Worm (Caenorhabditis elegans): ENCODE data around the gene sra-28.

Gene sra-28

DNA sequence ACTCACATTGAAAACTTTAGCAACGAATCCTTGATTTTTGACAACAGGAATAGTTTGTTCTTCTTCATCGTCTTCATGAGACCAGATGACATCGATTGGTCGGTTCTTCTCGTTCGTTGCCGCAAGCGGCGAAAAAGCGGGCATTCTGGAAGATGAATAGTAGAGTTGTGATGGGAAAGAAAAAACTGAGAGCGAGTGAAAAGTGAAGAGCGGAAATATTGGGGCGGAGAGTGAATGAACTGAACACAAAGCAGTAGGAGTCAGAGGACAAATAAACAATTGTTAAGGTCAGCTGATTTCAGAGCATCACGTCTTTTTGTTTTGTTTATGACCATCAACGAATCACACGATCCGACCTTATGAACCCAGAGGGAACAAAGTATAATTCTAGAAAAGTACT is 12.3 kb downstream of the sra-28 start, which contains the start of gene F18C5.10:
Gene F18C5.10, minus strand, starts transcription at position 145 of the 400 bp plus-strand sequence.
- TF ChIP-seq scrt-1 (GFP tag; IDR thresholded peaks at IDR 0.05) (no peak), B0310.2 (tag; optimal IDR thresholded peaks at IDR 0.05) (no peak)

DNA sequence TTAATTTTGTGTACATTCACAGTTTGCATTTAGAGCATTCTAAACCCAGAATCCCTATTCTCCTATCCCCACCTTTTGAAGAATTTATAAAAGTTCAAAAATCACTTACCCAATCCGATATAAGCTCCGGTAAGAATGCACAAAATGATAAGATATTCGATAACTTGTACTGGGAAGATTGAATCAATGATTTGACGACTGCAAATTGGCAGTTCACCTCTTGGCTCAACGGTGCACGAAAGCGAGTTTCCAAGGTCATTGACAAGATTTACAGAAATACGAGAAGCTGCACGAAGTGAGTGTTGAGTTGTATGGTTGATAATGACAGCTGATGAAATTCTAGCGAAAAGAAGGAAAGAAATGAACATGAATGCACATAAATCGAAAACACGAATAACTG is 13.3 kb downstream of the sra-28 start:
- TF ChIP-seq ama-1 (optimal IDR thresholded peaks at IDR 0.05), result no peak
- no peak for TF ChIP-seq tbx-11 (GFP tag; IDR thresholded peaks at IDR 0.05)
- TF ChIP-seq flt-1 (GFP tag; IDR thresholded peaks at IDR 0.05), result no peak
- TF ChIP-seq aly-1 (tag; optimal IDR thresholded peaks at IDR 0.05), result no peak
- TF ChIP-seq sea-1 (GFP tag; conservative IDR thresholded peaks at IDR 0.05), result no peak
- TF ChIP-seq ets-7 (tag; optimal IDR thresholded peaks at IDR 0.05), result no peak
- no peak for TF ChIP-seq scrt-1 (GFP tag; IDR thresholded peaks at IDR 0.05)
- no peak for TF ChIP-seq ceh-36 (tag; optimal IDR thresholded peaks at IDR 0.05)
- no peak for TF ChIP-seq B0310.2 (tag; optimal IDR thresholded peaks at IDR 0.05)
- TF ChIP-seq ceh-13 (GFP tag; optimal IDR thresholded peaks at IDR 0.05), result no peak
- no peak for TF ChIP-seq pes-1 (GFP tag; IDR thresholded peaks at IDR 0.05)
- TF ChIP-seq tbx-37 (GFP tag; conservative IDR thresholded peaks at IDR 0.05), result no peak
- TF ChIP-seq tra-4 (tag; optimal IDR thresholded peaks at IDR 0.05), result no peak
- no peak for TF ChIP-seq hmg-4 (GFP tag; optimal IDR thresholded peaks at IDR 0.05)
- no peak for TF ChIP-seq F13C5.2 (tag; optimal IDR thresholded peaks at IDR 0.05)

ce11 chrII:6558887-6559286 is 14.7 kb downstream of the sra-28 start:
- no peak for TF ChIP-seq hmbx-1 (tag; optimal IDR thresholded peaks at IDR 0.05)
- TF ChIP-seq tra-4 (tag; optimal IDR thresholded peaks at IDR 0.05), result no peak
- no peak for TF ChIP-seq ets-7 (tag; optimal IDR thresholded peaks at IDR 0.05)
- no peak for TF ChIP-seq pes-1 (GFP tag; IDR thresholded peaks at IDR 0.05)
- no peak for TF ChIP-seq F13C5.2 (tag; optimal IDR thresholded peaks at IDR 0.05)
- no peak for TF ChIP-seq aly-1 (tag; optimal IDR thresholded peaks at IDR 0.05)
- TF ChIP-seq B0310.2 (tag; optimal IDR thresholded peaks at IDR 0.05), result no peak
- no peak for TF ChIP-seq flt-1 (GFP tag; IDR thresholded peaks at IDR 0.05)
- no peak for TF ChIP-seq hnd-1 (tag; optimal IDR thresholded peaks at IDR 0.05)
- TF ChIP-seq tbx-37 (GFP tag; conservative IDR thresholded peaks at IDR 0.05), result no peak
- no peak for TF ChIP-seq ceh-13 (GFP tag; optimal IDR thresholded peaks at IDR 0.05)
- TF ChIP-seq scrt-1 (GFP tag; IDR thresholded peaks at IDR 0.05), result no peak
- TF ChIP-seq hmg-4 (GFP tag; optimal IDR thresholded peaks at IDR 0.05), result no peak

DNA sequence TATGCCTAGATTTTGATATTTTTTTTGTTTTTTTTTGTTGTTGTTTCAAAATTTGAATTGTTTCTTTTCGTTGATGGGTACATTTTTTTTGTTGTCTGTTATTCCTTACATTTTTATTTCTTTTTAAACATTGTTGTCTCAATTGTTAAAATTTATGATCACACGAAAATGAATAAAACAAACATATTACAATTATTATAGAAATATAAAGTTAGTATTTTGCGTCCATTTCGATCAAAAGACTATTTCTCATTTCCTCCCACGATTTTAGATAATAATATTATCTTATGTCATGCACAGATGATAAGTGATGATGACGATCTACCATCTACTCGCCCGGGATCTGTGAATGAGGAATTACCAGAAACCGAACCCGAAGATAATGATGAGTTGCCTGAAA is 18.9 kb downstream of the sra-28 start, which contains the start of gene wrn-1:
Gene wrn-1, plus strand, starts transcription at position 301 of the 400 bp plus-strand sequence.
- TF ChIP-seq ama-1 (optimal IDR thresholded peaks at IDR 0.05), result no peak
- no peak for TF ChIP-seq tra-4 (tag; optimal IDR thresholded peaks at IDR 0.05)
- TF ChIP-seq tbx-37 (GFP tag; conservative IDR thresholded peaks at IDR 0.05), result no peak
- no peak for TF ChIP-seq ets-7 (tag; optimal IDR thresholded peaks at IDR 0.05)
- TF ChIP-seq tbx-11 (GFP tag; IDR thresholded peaks at IDR 0.05), result no peak
- no peak for TF ChIP-seq pes-1 (GFP tag; IDR thresholded peaks at IDR 0.05)
- TF ChIP-seq F13C5.2 (tag; optimal IDR thresholded peaks at IDR 0.05), result no peak
- no peak for TF ChIP-seq scrt-1 (GFP tag; IDR thresholded peaks at IDR 0.05)
- TF ChIP-seq ceh-36 (tag; optimal IDR thresholded peaks at IDR 0.05), result no peak
- TF ChIP-seq flt-1 (GFP tag; IDR thresholded peaks at IDR 0.05), result no peak
- TF ChIP-seq hmg-4 (GFP tag; optimal IDR thresholded peaks at IDR 0.05), result no peak
- TF ChIP-seq aly-1 (tag; optimal IDR thresholded peaks at IDR 0.05), result no peak
- TF ChIP-seq B0310.2 (tag; optimal IDR thresholded peaks at IDR 0.05), result no peak
- no peak for TF ChIP-seq sea-1 (GFP tag; conservative IDR thresholded peaks at IDR 0.05)
- no peak for TF ChIP-seq ceh-13 (GFP tag; optimal IDR thresholded peaks at IDR 0.05)
- no peak for TF ChIP-seq hmbx-1 (tag; optimal IDR thresholded peaks at IDR 0.05)

- no peak for TF ChIP-seq ets-7 (tag; optimal IDR thresholded peaks at IDR 0.05)
- TF ChIP-seq pes-1 (GFP tag; IDR thresholded peaks at IDR 0.05), result no peak
Observed at ce11 chrII:6544842-6545410, 28.7 kb downstream of the sra-28 start, which contains the start of gene lron-15. lron-15 (minus strand) TSS chrII:6544892.

- TF ChIP-seq ceh-13 (GFP tag; optimal IDR thresholded peaks at IDR 0.05), result no peak
- TF ChIP-seq F13C5.2 (tag; optimal IDR thresholded peaks at IDR 0.05), result peak; percentile 5
Observed at ce11 chrII:6535957-6536424, 37.6 kb downstream of the sra-28 start, which contains the start of gene utp-20. utp-20 (plus strand) TSS chrII:6536374.

DNA sequence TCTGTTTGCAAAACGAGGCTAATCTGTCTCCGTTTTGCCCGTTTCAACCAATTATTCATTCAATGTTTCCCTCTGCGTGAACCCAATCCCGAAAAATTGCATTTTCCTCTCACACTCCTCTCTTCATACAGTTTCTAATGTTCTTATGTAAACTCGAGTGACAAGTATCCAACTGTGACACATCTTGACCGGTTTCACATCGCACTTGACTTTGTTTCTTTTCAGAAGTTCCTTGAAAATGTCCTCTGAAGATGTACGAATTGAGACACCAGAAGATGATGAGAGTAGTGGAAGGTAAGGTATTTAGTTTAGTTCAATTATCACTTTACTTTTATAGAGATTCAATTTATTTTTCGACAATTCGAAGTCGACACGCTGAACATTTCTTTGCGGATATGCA is 41.6 kb downstream of the sra-28 start, which contains the start of gene abcx-1:
Gene abcx-1, plus strand, starts transcription at position 224 of the 400 bp plus-strand sequence.
- TF ChIP-seq pes-1 (GFP tag; IDR thresholded peaks at IDR 0.05), result no peak
- no peak for TF ChIP-seq scrt-1 (GFP tag; IDR thresholded peaks at IDR 0.05)
- TF ChIP-seq ets-7 (tag; optimal IDR thresholded peaks at IDR 0.05), result no peak
- no peak for TF ChIP-seq sea-1 (GFP tag; conservative IDR thresholded peaks at IDR 0.05)
- no peak for TF ChIP-seq B0310.2 (tag; optimal IDR thresholded peaks at IDR 0.05)
- no peak for TF ChIP-seq aly-1 (tag; optimal IDR thresholded peaks at IDR 0.05)
- TF ChIP-seq flt-1 (GFP tag; IDR thresholded peaks at IDR 0.05), result no peak
- TF ChIP-seq hmbx-1 (tag; optimal IDR thresholded peaks at IDR 0.05), result no peak
- no peak for TF ChIP-seq ceh-13 (GFP tag; optimal IDR thresholded peaks at IDR 0.05)
- TF ChIP-seq ceh-36 (tag; optimal IDR thresholded peaks at IDR 0.05), result no peak

- TF ChIP-seq tbx-11 (GFP tag; IDR thresholded peaks at IDR 0.05) (no peak), pes-1 (GFP tag; IDR thresholded peaks at IDR 0.05) (no peak), ceh-13 (GFP tag; optimal IDR thresholded peaks at IDR 0.05) (no peak), F13C5.2 (tag; optimal IDR thresholded peaks at IDR 0.05) (no peak), sea-1 (GFP tag; conservative IDR thresholded peaks at IDR 0.05) (no peak), scrt-1 (GFP tag; IDR thresholded peaks at IDR 0.05) (no peak), B0310.2 (tag; optimal IDR thresholded peaks at IDR 0.05) (no peak)
Observed at ce11 chrII:6531527-6531926, 42.0 kb downstream of the sra-28 start, which contains the start of gene abch-1. abch-1 (minus strand) TSS chrII:6531627.
